Worm (Caenorhabditis elegans) whole organism, L1 larva: ENCODE data around the gene prdx-3.

Source experiments
- C04F5.9 ChIP-seq: sonication (generic microtip); optimal IDR thresholded peaks from 2 replicates; lab custom pipeline; 2016; ENCODE audit warnings: missing genetic modification characterization, missing compliant biosample characterization
- C16A3.4 ChIP-seq: fragments of 150-350 bp; optimal IDR thresholded peaks from 2 replicates; lab custom pipeline; 2014; ENCODE audit warnings: missing biosample characterization, missing genetic modification characterization
- F16B12.6 ChIP-seq: fragments of 150-350 bp; optimal IDR thresholded peaks from 2 replicates; lab custom pipeline; 2014; ENCODE audit warnings: missing biosample characterization, missing genetic modification characterization
- aly-2 ChIP-seq: fragments of 150-350 bp; optimal IDR thresholded peaks from 2 replicates; lab custom pipeline; 2014; ENCODE audit warnings: missing biosample characterization, missing genetic modification characterization
- ama-1 ChIP-seq: fragments of 150-350 bp; optimal IDR thresholded peaks from 2 replicates; lab custom pipeline; 2014
- ceh-63 ChIP-seq: fragments of 200-800 bp; sonication (Bioruptor generic); optimal IDR thresholded peaks from 2 replicates; lab custom pipeline; 2018; ENCODE audit warnings: mild to moderate bottlenecking, missing genetic modification characterization, missing compliant biosample characterization
- ceh-82 ChIP-seq, 3 experiments: fragments of 150-350 bp in 1 of 3; sonication (generic microtip) in 2 of 3; optimal IDR thresholded peaks; 2 replicates each; lab custom pipeline; 2014 to 2017; ENCODE audit warnings: missing biosample characterization in 3 of 3, missing genetic modification characterization in 3 of 3
- ceh-88 ChIP-seq: fragments of 200-800 bp; sonication (Bioruptor generic); IDR thresholded peaks from 2 replicates; pipeline ENCODE4 v1.3.6; 2022; ENCODE audit warnings: missing genetic modification characterization, missing compliant biosample characterization
- ces-1 ChIP-seq: fragments of 150-350 bp; optimal IDR thresholded peaks from 2 replicates; lab custom pipeline; 2014; ENCODE audit warnings: missing biosample characterization, missing genetic modification reagents, missing genetic modification characterization
- dpl-1 ChIP-seq, 3 experiments: fragments of 150-350 bp in 2 of 3; sonication (generic microtip) in 1 of 3; optimal IDR thresholded peaks; 2 replicates each; lab custom pipeline; 2014 to 2017; ENCODE audit warnings: missing biosample characterization in 3 of 3, missing genetic modification characterization in 3 of 3, missing genetic modification reagents in 3 of 3
- efl-1 ChIP-seq, 4 experiments: fragments of 150-350 bp; optimal IDR thresholded peaks in 3 of 4; peaks in 1 of 4; 1 replicate in 1 of 4; 2 replicates in 3 of 4; lab custom pipeline; 2014; ENCODE audit warnings: missing biosample characterization in 2 of 4, missing genetic modification characterization in 2 of 4, missing genetic modification reagents in 2 of 4
- egl-27 ChIP-seq, 2 experiments: fragments of 150-350 bp in 1 of 2; sonication (generic microtip); optimal IDR thresholded peaks; 3 replicates each; lab custom pipeline; 2017 to 2018; ENCODE audit warnings: missing biosample characterization in 2 of 2, missing genetic modification characterization in 2 of 2, missing genetic modification reagents in 2 of 2
- elt-3 ChIP-seq, 6 experiments: fragments of 150-350 bp in 1 of 6; sonication (generic microtip); optimal IDR thresholded peaks; 2 replicates each; lab custom pipeline; 2017 to 2018; ENCODE audit warnings: missing biosample characterization in 6 of 6, missing genetic modification characterization in 6 of 6, inconsistent platforms in 1 of 6
- fkh-10 ChIP-seq: sonication (generic microtip); optimal IDR thresholded peaks from 2 replicates; lab custom pipeline; 2017; ENCODE audit warnings: missing biosample characterization, missing genetic modification reagents, missing genetic modification characterization
- fkh-4 ChIP-seq: sonication (generic microtip); optimal IDR thresholded peaks from 2 replicates; lab custom pipeline; 2016; ENCODE audit warnings: missing compliant biosample characterization, missing genetic modification characterization, borderline replicate concordance
- fos-1 ChIP-seq: fragments of 150-350 bp; optimal IDR thresholded peaks from 2 replicates; lab custom pipeline; 2014; ENCODE audit warnings: missing biosample characterization, missing genetic modification characterization
- hlh-17 ChIP-seq: fragments of 200-800 bp; sonication (Bioruptor generic); optimal IDR thresholded peaks from 2 replicates; lab custom pipeline; 2018; ENCODE audit warnings: missing genetic modification characterization, mild to moderate bottlenecking, missing compliant biosample characterization, moderate library complexity, borderline replicate concordance
- hlh-4 ChIP-seq: sonication (generic microtip); optimal IDR thresholded peaks from 2 replicates; lab custom pipeline; 2016; ENCODE audit warnings: mild to moderate bottlenecking, missing genetic modification characterization, missing compliant biosample characterization
- irx-1 ChIP-seq: sonication (generic microtip); optimal IDR thresholded peaks from 2 replicates; lab custom pipeline; 2016; ENCODE audit warnings: missing genetic modification characterization, missing compliant biosample characterization
- isw-1 ChIP-seq: fragments of 200-800 bp; sonication (Bioruptor generic); IDR thresholded peaks from 2 replicates; pipeline ENCODE4 v1.3.6; 2022; ENCODE audit warnings: missing genetic modification characterization, missing compliant biosample characterization
- lin-14 ChIP-seq: fragments of 200-800 bp; sonication (Bioruptor generic); optimal IDR thresholded peaks from 2 replicates; lab custom pipeline; 2018; ENCODE audit warnings: mild to moderate bottlenecking, missing genetic modification characterization, moderate library complexity, missing compliant biosample characterization
- lin-35 ChIP-seq, 2 experiments: fragments of 150-350 bp; optimal IDR thresholded peaks; 2 replicates each; lab custom pipeline; 2014; ENCODE audit warnings: missing biosample characterization in 2 of 2, missing genetic modification characterization in 2 of 2, missing genetic modification reagents in 2 of 2
- lin-39 ChIP-seq: fragments of 150-350 bp; optimal IDR thresholded peaks from 2 replicates; lab custom pipeline; 2014; ENCODE audit warnings: missing biosample characterization, missing genetic modification reagents, missing genetic modification characterization
- mdl-1 ChIP-seq, 2 experiments: fragments of 150-350 bp; optimal IDR thresholded peaks; 2 replicates each; lab custom pipeline; 2014 to 2017; ENCODE audit warnings: missing biosample characterization in 2 of 2, missing genetic modification characterization in 2 of 2, inconsistent platforms in 1 of 2
- mef-2 ChIP-seq: fragments of 150-350 bp; optimal IDR thresholded peaks from 2 replicates; lab custom pipeline; 2014; ENCODE audit warnings: missing biosample characterization, missing genetic modification characterization
- mep-1 ChIP-seq: fragments of 150-350 bp; optimal IDR thresholded peaks from 2 replicates; lab custom pipeline; 2014; ENCODE audit warnings: missing biosample characterization, missing genetic modification characterization
- nhr-11 ChIP-seq: fragments of 150-350 bp; optimal IDR thresholded peaks from 2 replicates; lab custom pipeline; 2014; ENCODE audit warnings: missing biosample characterization, missing genetic modification characterization
- nhr-19 ChIP-seq: fragments of 200-800 bp; sonication (Bioruptor generic); conservative IDR thresholded peaks from 2 replicates; pipeline ENCODE4 v1.3.6; 2022; ENCODE audit warnings: missing genetic modification characterization, missing compliant biosample characterization
- nhr-28 ChIP-seq: fragments of 150-350 bp; optimal IDR thresholded peaks from 2 replicates; lab custom pipeline; 2014; ENCODE audit warnings: missing biosample characterization, missing genetic modification characterization
- nhr-71 ChIP-seq: sonication (generic microtip); optimal IDR thresholded peaks from 2 replicates; lab custom pipeline; 2016; ENCODE audit warnings: mild to moderate bottlenecking, missing genetic modification characterization, moderate library complexity, missing compliant biosample characterization
- nhr-84 ChIP-seq: sonication (generic microtip); optimal IDR thresholded peaks from 2 replicates; lab custom pipeline; 2017; ENCODE audit warnings: missing biosample characterization, missing genetic modification characterization
- nhr-90 ChIP-seq: sonication (generic microtip); optimal IDR thresholded peaks from 2 replicates; lab custom pipeline; 2016; ENCODE audit warnings: mild to moderate bottlenecking, missing genetic modification characterization, missing compliant biosample characterization; ENCODE audit not compliant: poor library complexity
- pqm-1 ChIP-seq: sonication (generic microtip); optimal IDR thresholded peaks from 3 replicates; lab custom pipeline; 2017; ENCODE audit warnings: missing biosample characterization, missing genetic modification characterization
- rnt-1 ChIP-seq: sonication (generic microtip); optimal IDR thresholded peaks from 2 replicates; lab custom pipeline; 2016; ENCODE audit warnings: mild to moderate bottlenecking, missing genetic modification characterization, moderate library complexity, missing compliant biosample characterization
- skn-1 ChIP-seq: fragments of 150-350 bp; optimal IDR thresholded peaks from 2 replicates; lab custom pipeline; 2014; ENCODE audit warnings: missing biosample characterization, missing genetic modification characterization
- snu-23 ChIP-seq: sonication (generic microtip); optimal IDR thresholded peaks from 2 replicates; lab custom pipeline; 2016; ENCODE audit warnings: missing genetic modification characterization, missing compliant biosample characterization
- sox-4 ChIP-seq: sonication (generic microtip); optimal IDR thresholded peaks from 2 replicates; lab custom pipeline; 2016; ENCODE audit warnings: missing genetic modification characterization, missing compliant biosample characterization
- sptf-1 ChIP-seq: fragments of 150-350 bp; optimal IDR thresholded peaks from 2 replicates; lab custom pipeline; 2014; ENCODE audit warnings: missing biosample characterization, missing genetic modification characterization
- vab-15 ChIP-seq: sonication (generic microtip); optimal IDR thresholded peaks from 2 replicates; lab custom pipeline; 2017; ENCODE audit warnings: missing genotype, mild to moderate bottlenecking, missing genetic modification characterization, missing compliant biosample characterization
- xbp-1 ChIP-seq: sonication (generic microtip); optimal IDR thresholded peaks from 2 replicates; lab custom pipeline; 2016; ENCODE audit warnings: missing genetic modification characterization, missing compliant biosample characterization
- zip-4 ChIP-seq: fragments of 200-800 bp; sonication (Bioruptor generic); optimal IDR thresholded peaks from 2 replicates; lab custom pipeline; 2018; ENCODE audit warnings: mild to moderate bottlenecking, missing genetic modification characterization, moderate library complexity, missing compliant biosample characterization

Gene prdx-3

ce11 chrIII:4419117-4419978 lies 12.1 kb downstream of the prdx-3 start, which contains the start of the genes R07E5.7 and cku-80 (continued):
- TF ChIP-seq sox-4 (tag; lab: Kevin White, UChicago) (peak; percentile 42), F16B12.6 (tag; lab: Kevin White, UChicago) (peak; percentile 96), C16A3.4 (peak; percentile 70), pqm-1 (tag; lab: Kevin White, UChicago) (no peak), efl-1 (optimal IDR thresholded peaks at IDR 0.05; lab: Kevin White, UChicago) (peak; percentile 66 to 91), efl-1 (GFP tag; optimal IDR thresholded peaks at IDR 0.05 in 1 of 2; lab: Kevin White, UChicago) (peak; percentile 90 to 99), nhr-11 (no peak), mdl-1 (tag; optimal IDR thresholded peaks at IDR 0.05; lab: Kevin White, UChicago) (peak in 1 of 2 experiments; percentile 41), isw-1 (GFP tag; lab: Robert Waterston, UW) (peak; percentile 39; the same call in 1 of the 2 replicates), elt-3 (tag; optimal IDR thresholded peaks at IDR 0.05; lab: Kevin White, UChicago) (peak in 2 of 6 experiments; percentile 44 to 47), nhr-71 (tag; lab: Kevin White, UChicago) (peak; percentile 78), aly-2 (tag; lab: Kevin White, UChicago) (no peak), fkh-4 (tag; lab: Kevin White, UChicago) (no peak), nhr-28 (tag; lab: Kevin White, UChicago) (no peak), fos-1 (no peak), ceh-63 (no peak), xbp-1 (peak; percentile 61), mep-1 (tag; lab: Kevin White, UChicago) (peak; percentile 59), snu-23 (peak; percentile 84), nhr-90 (tag; lab: Kevin White, UChicago) (peak; percentile 55), ces-1 (GFP tag; lab: Kevin White, UChicago) (no peak), vab-15 (tag; lab: Kevin White, UChicago) (no peak), ama-1 (lab: Kevin White, UChicago) (no peak), dpl-1 (GFP tag; optimal IDR thresholded peaks at IDR 0.05; lab: Kevin White, UChicago) (peak; percentile 86 to 91 (median 90)), lin-14 (GFP tag; lab: Kevin White, UChicago) (no peak), mef-2 (tag; lab: Kevin White, UChicago) (no peak), sptf-1 (no peak), zip-4 (GFP tag; lab: Kevin White, UChicago) (no peak), ceh-82 (tag; optimal IDR thresholded peaks at IDR 0.05; lab: Kevin White, UChicago) (peak; percentile 6 to 68 (median 58)), lin-35 (GFP tag; optimal IDR thresholded peaks at IDR 0.05; lab: Kevin White, UChicago) (peak; percentile 84 to 95), irx-1 (tag; lab: Kevin White, UChicago) (peak; percentile 42), C04F5.9 (tag; lab: Kevin White, UChicago) (peak; percentile 31), lin-39 (tag; lab: Kevin White, UChicago) (no peak), rnt-1 (peak; percentile 78), fkh-10 (GFP tag; lab: Kevin White, UChicago) (no peak), hlh-17 (GFP tag; lab: Kevin White, UChicago) (no peak), ceh-88 (GFP tag; lab: Robert Waterston, UW) (no peak), nhr-84 (tag; lab: Kevin White, UChicago) (no peak), egl-27 (tag; optimal IDR thresholded peaks at IDR 0.05; lab: Kevin White, UChicago) (no peak), skn-1 (no peak), hlh-4 (tag; lab: Kevin White, UChicago) (no peak), nhr-19 (GFP tag; lab: Robert Waterston, UW) (peak; percentile 74)
